Fruit fly (Drosophila melanogaster): Measurements from ENCODE around the gene CG15747.
A peak's percentile ranks its signal among the peaks of the same experiment; 100 is the strongest.

Gene CG15747

DNA sequence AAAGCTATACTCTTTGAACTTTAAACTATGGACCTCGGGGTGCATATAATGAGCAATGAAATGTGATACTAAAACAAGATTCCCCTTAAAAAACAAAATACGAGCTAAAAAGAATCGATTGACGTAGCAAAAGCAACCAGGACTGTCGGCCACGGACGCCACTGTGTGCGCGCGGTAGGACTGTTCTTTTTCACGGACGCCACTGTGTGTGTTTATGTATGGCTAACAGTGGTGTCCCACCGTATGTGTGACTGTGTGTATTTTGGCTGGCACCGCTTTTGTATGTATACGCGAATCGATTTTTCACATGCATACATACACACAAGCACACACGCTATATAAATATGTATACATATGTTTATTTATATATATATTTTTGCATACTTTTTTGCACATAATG is 45.7 kb downstream of the CG15747 start (continued):
- TF ChIP-seq CG15514 (GFP tag; optimal IDR thresholded peaks at IDR 0.05) (peak; percentile 22), CG9437 (GFP tag; optimal IDR thresholded peaks at IDR 0.05) (no peak), CG12236 (GFP tag; optimal IDR thresholded peaks at IDR 0.05) (peak; percentile 18), gce (GFP tag; IDR thresholded peaks at IDR 0.05) (peak; percentile 22; the same call in 1 of the 3 replicates), HmgZ (tag; optimal IDR thresholded peaks at IDR 0.05) (peak; percentile 86), CG12219 (GFP tag; optimal IDR thresholded peaks at IDR 0.05) (peak; percentile 7), emc (GFP tag; optimal IDR thresholded peaks at IDR 0.05) (no peak), CG15269 (tag; optimal IDR thresholded peaks at IDR 0.05) (peak; percentile 53), Pdp1 (GFP tag; optimal IDR thresholded peaks at IDR 0.05) (peak; percentile 57 to 70), CG14050 (GFP tag; IDR thresholded peaks at IDR 0.05) (peak; percentile 40; the same call in 1 of the 3 replicates), CG4404 (GFP tag; IDR thresholded peaks at IDR 0.05) (no peak), CG16815 (GFP tag; optimal IDR thresholded peaks at IDR 0.05) (no peak), cato (GFP tag; optimal IDR thresholded peaks at IDR 0.05; ENCODE audit: borderline replicate concordance) (no peak), H15 (GFP tag; IDR thresholded peaks at IDR 0.05) (no peak), Ets97D (GFP tag; optimal IDR thresholded peaks at IDR 0.05) (no peak), Oaz (GFP tag; IDR thresholded peaks at IDR 0.05) (no peak), CG32767 (GFP tag; IDR thresholded peaks at IDR 0.05) (peak; percentile 98), CG10274 (GFP tag; optimal IDR thresholded peaks at IDR 0.05) (no peak), gro (GFP tag; optimal IDR thresholded peaks at IDR 0.05) (peak; percentile 82), caup (GFP tag; optimal IDR thresholded peaks at IDR 0.05; ENCODE audit: severe bottlenecking) (peak; percentile 56), schlank (tag; optimal IDR thresholded peaks at IDR 0.05) (peak; percentile 45), CG6654 (GFP tag; optimal IDR thresholded peaks at IDR 0.05) (no peak), pros (GFP tag; optimal IDR thresholded peaks at IDR 0.05) (no peak), Poxn (GFP tag; IDR thresholded peaks at IDR 0.05) (no peak), jumu (GFP tag; optimal IDR thresholded peaks at IDR 0.05) (peak; percentile 49), kni (GFP tag; optimal IDR thresholded peaks at IDR 0.05) (no peak), Hr51 (GFP tag; optimal IDR thresholded peaks at IDR 0.05) (peak in 1 of 2 experiments; percentile 42), Scr (GFP tag; IDR thresholded peaks at IDR 0.05; ENCODE audit: partially characterized antibody) (no peak), tgo (GFP tag; IDR thresholded peaks at IDR 0.05) (no peak)

DNA sequence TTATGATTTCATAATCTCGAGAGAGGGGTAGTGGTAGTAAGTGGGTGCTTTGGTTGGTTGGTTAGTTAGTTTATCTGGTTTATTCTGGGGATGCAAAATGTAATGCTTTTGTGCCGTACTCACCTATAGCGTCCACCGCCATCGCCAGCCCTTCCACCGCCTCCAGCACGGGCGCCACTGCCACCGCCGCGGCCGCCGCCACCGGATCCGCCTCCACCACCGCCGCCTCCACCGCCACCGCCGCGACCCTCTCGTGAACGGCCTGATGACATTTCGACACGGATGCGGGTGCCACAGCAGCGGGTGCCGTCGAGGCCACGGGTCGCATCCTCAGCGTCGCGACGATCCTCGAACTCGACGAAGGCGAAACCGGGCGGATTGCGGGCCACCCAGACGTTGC is 46.1 kb downstream of the CG15747 start:
- TF ChIP-seq Dref (GFP tag; IDR thresholded peaks at IDR 0.05) (no peak), lov (optimal IDR thresholded peaks at IDR 0.05) (no peak), lov (GFP tag; IDR thresholded peaks at IDR 0.05) (no peak), C15 (GFP tag; IDR thresholded peaks at IDR 0.05) (no peak), CG42726 (GFP tag; IDR thresholded peaks at IDR 0.05; ENCODE audit: partially characterized antibody) (no peak), MBD-R2 (GFP tag; IDR thresholded peaks at IDR 0.05) (0 out of 2 replicates have a peak, but pooled peaks have one; percentile 3), NFAT (GFP tag; IDR thresholded peaks at IDR 0.05) (no peak), Atf6 (GFP tag; IDR thresholded peaks at IDR 0.05) (no peak), tx (GFP tag; optimal IDR thresholded peaks at IDR 0.05) (no peak), zen (tag; optimal IDR thresholded peaks at IDR 0.05) (no peak), pfk (GFP tag; optimal IDR thresholded peaks at IDR 0.05) (no peak), Dfd (GFP tag; optimal IDR thresholded peaks at IDR 0.05) (peak in 1 of 2 experiments; percentile 57), cg (GFP tag; optimal IDR thresholded peaks at IDR 0.05) (peak; percentile 28), Six4 (GFP tag; optimal IDR thresholded peaks at IDR 0.05) (no peak), CG7556 (GFP tag; optimal IDR thresholded peaks at IDR 0.05) (no peak)
